Worm (Caenorhabditis elegans): Measurements from ENCODE around the gene B0496.11.

DNA sequence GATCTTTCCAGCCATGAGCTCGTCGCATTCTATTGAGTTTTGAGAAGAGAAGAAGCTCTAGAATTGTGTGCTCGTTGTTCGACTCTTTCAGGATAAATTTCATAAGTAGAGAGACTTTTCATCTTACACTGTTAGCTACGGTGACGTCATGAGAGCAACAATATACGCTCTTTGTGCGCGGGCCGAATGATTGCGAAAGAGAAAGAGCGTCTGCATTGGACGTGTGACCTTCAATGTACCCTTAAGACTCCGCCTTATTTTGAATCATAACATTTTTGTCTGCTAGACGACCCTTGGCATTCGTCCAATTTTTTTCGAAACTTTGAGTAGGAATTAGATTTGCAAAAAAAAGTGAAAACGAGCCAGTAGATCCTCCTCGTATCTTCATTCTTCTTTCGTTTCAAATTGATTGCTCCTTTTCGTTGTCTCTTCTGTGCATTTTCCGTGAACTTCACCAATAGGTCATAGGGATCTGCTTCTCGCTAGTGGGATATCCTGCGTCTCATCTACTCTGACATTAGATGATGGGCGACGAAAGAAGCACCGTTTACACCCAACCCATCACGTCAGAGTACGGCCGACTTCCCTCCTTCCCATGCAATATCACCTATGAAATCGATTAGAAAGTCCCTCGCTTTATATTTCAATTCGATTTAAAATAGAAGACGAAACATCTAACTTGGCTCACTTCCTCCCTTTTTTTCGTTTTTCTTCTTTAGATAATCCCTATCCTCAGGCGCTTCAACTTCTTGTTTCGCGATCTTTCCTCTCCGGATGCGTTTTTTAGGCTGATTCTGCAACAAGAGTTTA, 42.0 kb downstream of the B0496.11 start:
- TF ChIP-seq ama-1 (optimal IDR thresholded peaks at IDR 0.05) (no peak), sea-1 (GFP tag; conservative IDR thresholded peaks at IDR 0.05) (no peak), tra-4 (tag; optimal IDR thresholded peaks at IDR 0.05) (no peak), flt-1 (GFP tag; IDR thresholded peaks at IDR 0.05) (no peak), F13C5.2 (tag; optimal IDR thresholded peaks at IDR 0.05) (no peak), B0310.2 (tag; optimal IDR thresholded peaks at IDR 0.05) (no peak), scrt-1 (GFP tag; IDR thresholded peaks at IDR 0.05) (no peak), hnd-1 (tag; optimal IDR thresholded peaks at IDR 0.05) (no peak), hmbx-1 (tag; optimal IDR thresholded peaks at IDR 0.05) (no peak), tbx-37 (GFP tag; conservative IDR thresholded peaks at IDR 0.05) (no peak), pes-1 (GFP tag; IDR thresholded peaks at IDR 0.05) (no peak)

All from whole organism, early embryonic.